Worm (Caenorhabditis elegans) whole organism, mixed stage, embryonic: ENCODE data around the gene lin-7.

Experiments
- M03D4.4 ChIP-seq: sonication (generic microtip); optimal IDR thresholded peaks from 2 replicates; lab custom pipeline; 2017; ENCODE audit warnings: mild to moderate bottlenecking, missing genetic modification characterization, missing compliant biosample characterization
- bed-3 ChIP-seq: fragments of 200-800 bp; sonication (Bioruptor generic); optimal IDR thresholded peaks from 3 replicates; lab custom pipeline; 2018; ENCODE audit warnings: mild to moderate bottlenecking, missing genetic modification characterization, moderate library complexity, missing compliant biosample characterization
- blmp-1 ChIP-seq: fragments of 150-350 bp; optimal IDR thresholded peaks from 2 replicates; lab custom pipeline; 2014; ENCODE audit warnings: missing biosample characterization, missing genetic modification characterization
- ceh-39 ChIP-seq: fragments of 150-350 bp; optimal IDR thresholded peaks from 2 replicates; lab custom pipeline; 2014; ENCODE audit warnings: missing biosample characterization, missing genetic modification characterization
- ceh-43 ChIP-seq: fragments of 200-800 bp; sonication (Bioruptor generic); optimal IDR thresholded peaks from 2 replicates; lab custom pipeline; 2018; ENCODE audit warnings: mild to moderate bottlenecking, missing genetic modification characterization, moderate library complexity, missing compliant biosample characterization
- ces-1 ChIP-seq: fragments of 150-350 bp; optimal IDR thresholded peaks from 2 replicates; lab custom pipeline; 2014; ENCODE audit warnings: missing biosample characterization, missing genetic modification reagents, missing genetic modification characterization
- cnd-1 ChIP-seq: fragments of 200-800 bp; sonication (Bioruptor generic); optimal IDR thresholded peaks from 2 replicates; lab custom pipeline; 2018; ENCODE audit warnings: mild to moderate bottlenecking, missing genetic modification characterization, missing compliant biosample characterization
- elt-1 ChIP-seq: sonication (generic microtip); optimal IDR thresholded peaks from 2 replicates; lab custom pipeline; 2017; ENCODE audit warnings: missing genetic modification characterization, mild to moderate bottlenecking, missing compliant biosample characterization, antibody characterized with exemption, moderate library complexity, borderline replicate concordance; ENCODE audit not compliant: insufficient read depth
- elt-3 ChIP-seq: fragments of 150-350 bp; optimal IDR thresholded peaks from 2 replicates; lab custom pipeline; 2014; ENCODE audit warnings: missing biosample characterization, missing genetic modification characterization
- flh-1 ChIP-seq: fragments of 200-800 bp; sonication (Bioruptor generic); optimal IDR thresholded peaks from 2 replicates; lab custom pipeline; 2018; ENCODE audit warnings: mild to moderate bottlenecking, missing genetic modification characterization, moderate library complexity, missing compliant biosample characterization
- hlh-1 ChIP-seq: fragments of 150-350 bp; optimal IDR thresholded peaks from 2 replicates; lab custom pipeline; 2014; ENCODE audit warnings: missing biosample characterization, missing genetic modification reagents, missing genetic modification characterization
- lin-13 ChIP-seq: fragments of 150-350 bp; optimal IDR thresholded peaks from 2 replicates; lab custom pipeline; 2014; ENCODE audit warnings: missing biosample characterization, missing genetic modification characterization
- lin-32 ChIP-seq: fragments of 200-800 bp; sonication (Bioruptor generic); optimal IDR thresholded peaks from 2 replicates; lab custom pipeline; 2018; ENCODE audit warnings: mild to moderate bottlenecking, missing genetic modification characterization, missing compliant biosample characterization
- lsy-2 ChIP-seq: fragments of 150-350 bp; optimal IDR thresholded peaks from 2 replicates; lab custom pipeline; 2014; ENCODE audit warnings: missing biosample characterization, missing genetic modification characterization
- mab-5 ChIP-seq: fragments of 150-350 bp; optimal IDR thresholded peaks from 2 replicates; lab custom pipeline; 2014; ENCODE audit warnings: missing biosample characterization, missing genetic modification characterization
- mep-1 ChIP-seq: fragments of 150-350 bp; optimal IDR thresholded peaks from 2 replicates; lab custom pipeline; 2017; ENCODE audit warnings: missing biosample characterization, missing genetic modification reagents, missing genetic modification characterization, inconsistent platforms
- mls-2 ChIP-seq: sonication (generic microtip); optimal IDR thresholded peaks from 2 replicates; lab custom pipeline; 2016; ENCODE audit warnings: mild to moderate bottlenecking, missing genetic modification characterization, moderate library complexity, missing compliant biosample characterization
- nhr-12 ChIP-seq: fragments of 150-350 bp; optimal IDR thresholded peaks from 2 replicates; lab custom pipeline; 2014; ENCODE audit warnings: missing biosample characterization, missing genetic modification characterization
- nhr-2 ChIP-seq: fragments of 150-350 bp; optimal IDR thresholded peaks from 2 replicates; lab custom pipeline; 2014; ENCODE audit warnings: missing biosample characterization, missing genetic modification characterization
- nhr-237 ChIP-seq: fragments of 150-350 bp; optimal IDR thresholded peaks from 2 replicates; lab custom pipeline; 2014; ENCODE audit warnings: missing biosample characterization, missing genetic modification characterization
- nhr-28 ChIP-seq: fragments of 150-350 bp; optimal IDR thresholded peaks from 2 replicates; lab custom pipeline; 2014; ENCODE audit warnings: missing biosample characterization, missing genetic modification characterization
- nhr-76 ChIP-seq: sonication (generic microtip); optimal IDR thresholded peaks from 2 replicates; lab custom pipeline; 2017; ENCODE audit warnings: missing biosample characterization, missing genetic modification characterization
- pha-4 ChIP-seq: fragments of 150-350 bp; optimal IDR thresholded peaks from 2 replicates; lab custom pipeline; 2018; ENCODE audit warnings: missing biosample characterization, missing genetic modification reagents, missing genetic modification characterization
- snpc-4 ChIP-seq: fragments of 150-350 bp; optimal IDR thresholded peaks from 2 replicates; lab custom pipeline; 2014; ENCODE audit warnings: missing biosample characterization, missing genetic modification characterization
- sptf-1 ChIP-seq: sonication (generic microtip); optimal IDR thresholded peaks from 2 replicates; lab custom pipeline; 2017; ENCODE audit warnings: mild to moderate bottlenecking, missing genetic modification characterization, moderate library complexity, missing compliant biosample characterization
- tbx-8 ChIP-seq: fragments of 200-800 bp; sonication (Bioruptor generic); optimal IDR thresholded peaks from 2 replicates; lab custom pipeline; 2018; ENCODE audit warnings: mild to moderate bottlenecking, missing genetic modification characterization, moderate library complexity, missing compliant biosample characterization
- unc-120 ChIP-seq: sonication (generic microtip); optimal IDR thresholded peaks from 2 replicates; lab custom pipeline; 2017; ENCODE audit warnings: missing genetic modification characterization, missing compliant biosample characterization; ENCODE audit not compliant: poor library complexity, severe bottlenecking
- unc-39 ChIP-seq: fragments of 150-350 bp; optimal IDR thresholded peaks from 2 replicates; lab custom pipeline; 2014; ENCODE audit warnings: missing biosample characterization, missing genetic modification characterization
- unc-62 ChIP-seq: fragments of 150-350 bp; optimal IDR thresholded peaks from 2 replicates; lab custom pipeline; 2014; ENCODE audit warnings: missing biosample characterization, missing genetic modification reagents, missing genetic modification characterization
- zip-8 ChIP-seq: fragments of 150-350 bp; optimal IDR thresholded peaks from 2 replicates; lab custom pipeline; 2014; ENCODE audit warnings: missing biosample characterization, missing genetic modification characterization
- ztf-11 ChIP-seq: fragments of 150-350 bp; optimal IDR thresholded peaks from 2 replicates; lab custom pipeline; 2014; ENCODE audit warnings: missing biosample characterization, missing genetic modification characterization

lin-7 gene

DNA sequence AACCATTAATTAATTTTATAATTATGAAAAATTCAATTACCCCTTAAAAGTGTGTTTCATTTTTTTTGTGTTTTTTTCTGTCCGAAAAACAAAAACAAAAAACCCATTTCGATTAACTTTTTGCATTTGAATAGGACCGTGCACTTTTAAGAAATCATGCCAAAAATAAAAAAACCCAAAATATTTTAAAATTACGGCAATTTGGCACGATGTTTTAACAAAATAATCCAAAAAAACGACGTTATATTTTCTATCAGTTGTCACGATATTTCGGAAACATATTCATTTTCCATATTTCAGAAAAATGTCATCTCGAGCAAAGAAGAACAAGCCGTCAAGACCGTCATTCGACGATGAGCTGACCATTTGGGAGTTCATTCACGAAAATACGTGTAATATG lies 12.5 kb upstream of the lin-7 start, which contains the start of gene tebp-1:
Gene tebp-1 (plus strand): TSS at position 301 of the 400 bp plus-strand sequence.
- TF ChIP-seq nhr-76 (tag; lab: Kevin White, UChicago), result no peak
- no peak for TF ChIP-seq flh-1 (GFP tag; lab: Kevin White, UChicago)
- no peak for TF ChIP-seq pha-4 (tag; lab: Kevin White, UChicago)
- no peak for TF ChIP-seq sptf-1 (tag; lab: Kevin White, UChicago)
- no peak for TF ChIP-seq cnd-1 (tag; lab: Kevin White, UChicago)
- TF ChIP-seq ceh-39, result no peak
- no peak for TF ChIP-seq snpc-4 (tag; lab: Kevin White, UChicago)
- no peak for TF ChIP-seq nhr-12
- no peak for TF ChIP-seq nhr-28 (tag; lab: Kevin White, UChicago)
- TF ChIP-seq ztf-11 (tag; lab: Kevin White, UChicago), result no peak
- TF ChIP-seq tbx-8 (GFP tag; lab: Kevin White, UChicago), result no peak
- no peak for TF ChIP-seq ces-1
- TF ChIP-seq elt-3 (tag; lab: Kevin White, UChicago), result no peak
- TF ChIP-seq unc-120 (tag; lab: Kevin White, UChicago), result no peak
- TF ChIP-seq nhr-237, result no peak
- no peak for TF ChIP-seq mab-5 (tag; lab: Kevin White, UChicago)
- no peak for TF ChIP-seq zip-8 (tag; lab: Kevin White, UChicago)
- TF ChIP-seq nhr-2 (tag; lab: Kevin White, UChicago), result no peak
- TF ChIP-seq M03D4.4, result no peak

DNA sequence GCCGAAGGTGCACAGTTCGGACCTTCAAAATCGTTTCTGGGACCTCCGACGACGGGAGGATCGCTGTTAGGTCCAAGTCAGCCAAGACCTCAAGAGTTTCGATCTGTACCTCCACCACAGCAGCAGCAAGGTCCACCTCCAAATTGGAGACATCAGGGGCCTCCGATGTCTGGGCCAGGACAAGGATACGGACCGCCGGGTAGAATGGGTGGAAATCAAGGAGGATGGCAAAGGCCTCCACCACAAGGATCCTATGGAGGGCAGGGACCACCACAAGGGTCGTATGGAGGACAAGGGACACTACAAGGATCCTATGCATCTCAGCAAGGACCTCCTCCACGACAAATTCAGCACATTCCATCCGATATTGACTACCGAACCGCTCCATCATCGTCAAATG lies 11.5 kb upstream of the lin-7 start:
- TF ChIP-seq lin-13 (tag; lab: Kevin White, UChicago) (no peak), unc-120 (tag; lab: Kevin White, UChicago) (no peak)

DNA sequence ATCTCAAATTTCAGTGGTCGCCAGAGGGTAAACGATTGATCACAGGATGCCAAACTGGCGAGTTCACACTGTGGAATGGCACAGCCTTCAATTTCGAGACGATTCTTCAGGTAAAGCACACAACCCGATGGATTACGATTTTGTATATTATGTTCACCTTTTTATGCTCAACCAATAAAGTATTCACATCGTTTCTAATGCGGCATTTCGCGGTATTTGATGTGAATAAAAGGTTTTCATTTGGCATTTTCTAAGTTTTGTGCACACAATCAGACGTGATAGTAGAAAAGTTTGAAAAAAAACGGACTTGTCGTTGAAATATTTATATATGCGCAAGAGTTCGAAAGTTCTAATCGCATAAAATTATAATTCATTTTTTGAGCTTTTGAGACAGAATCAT lies 9.8 kb upstream of the lin-7 start:
- TF ChIP-seq nhr-12, result no peak
- no peak for TF ChIP-seq M03D4.4
- no peak for TF ChIP-seq hlh-1 (tag; lab: Kevin White, UChicago)
- TF ChIP-seq lsy-2 (tag; lab: Kevin White, UChicago), result no peak
- TF ChIP-seq unc-120 (tag; lab: Kevin White, UChicago), result no peak
- no peak for TF ChIP-seq unc-62 (GFP tag; lab: Kevin White, UChicago)
- TF ChIP-seq lin-32 (GFP tag; lab: Kevin White, UChicago), result no peak
- TF ChIP-seq mep-1, result no peak
- no peak for TF ChIP-seq flh-1 (GFP tag; lab: Kevin White, UChicago)
- no peak for TF ChIP-seq nhr-237
- TF ChIP-seq elt-3 (tag; lab: Kevin White, UChicago), result no peak
- TF ChIP-seq elt-1 (tag; lab: Kevin White, UChicago), result no peak
- TF ChIP-seq bed-3 (GFP tag; lab: Kevin White, UChicago), result no peak
- TF ChIP-seq nhr-76 (tag; lab: Kevin White, UChicago), result no peak
- TF ChIP-seq unc-39 (tag; lab: Kevin White, UChicago), result no peak
- TF ChIP-seq lin-13 (tag; lab: Kevin White, UChicago), result no peak
- TF ChIP-seq ceh-43 (GFP tag; lab: Kevin White, UChicago), result no peak
- no peak for TF ChIP-seq ztf-11 (tag; lab: Kevin White, UChicago)

DNA sequence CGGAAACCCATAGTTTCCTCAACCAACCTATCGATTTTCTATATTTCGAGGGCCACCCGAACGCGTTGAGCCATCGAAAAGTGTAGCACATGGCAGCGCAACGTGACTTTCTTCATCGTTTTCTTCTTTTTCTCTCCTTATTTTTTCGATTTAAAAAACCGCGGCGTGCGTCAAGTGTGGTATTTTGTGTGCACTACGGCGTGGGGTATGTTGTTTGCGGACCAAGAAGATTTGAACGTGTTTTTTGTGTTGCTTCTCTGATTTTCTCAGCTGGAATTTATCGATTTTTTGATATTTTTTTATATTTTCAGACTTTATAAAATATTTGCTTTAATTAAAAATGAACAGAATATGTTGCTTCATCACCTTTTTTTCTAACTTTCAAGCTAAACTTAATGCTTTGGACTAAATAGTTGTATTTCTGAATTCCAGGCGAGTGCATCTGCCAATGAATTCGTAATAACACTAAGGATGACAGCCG lies 8.8 kb upstream of the lin-7 start, which contains the start of the genes agl-1 and pfs-2:
Gene agl-1 (minus strand): TSS at position 178 of the 481 bp plus-strand sequence.
Gene pfs-2 (plus strand): TSS at position 431 of the 481 bp plus-strand sequence.
- TF ChIP-seq M03D4.4 (peak; percentile 50), hlh-1 (tag; lab: Kevin White, UChicago) (peak; percentile 48), mep-1 (peak; percentile 82), ces-1 (peak; percentile 51), mls-2 (tag; lab: Kevin White, UChicago) (peak; percentile 35), ceh-39 (peak; percentile 72), lin-13 (tag; lab: Kevin White, UChicago) (peak; percentile 49), elt-1 (tag; lab: Kevin White, UChicago) (no peak), nhr-237 (peak; percentile 76), blmp-1 (tag; lab: Kevin White, UChicago) (no peak), cnd-1 (tag; lab: Kevin White, UChicago) (no peak), unc-120 (tag; lab: Kevin White, UChicago) (peak; percentile 12), ceh-43 (GFP tag; lab: Kevin White, UChicago) (peak; percentile 46), lsy-2 (tag; lab: Kevin White, UChicago) (peak; percentile 85), pha-4 (tag; lab: Kevin White, UChicago) (peak; percentile 57), sptf-1 (tag; lab: Kevin White, UChicago) (peak; percentile 55), nhr-28 (tag; lab: Kevin White, UChicago) (no peak)
